Worm (Caenorhabditis elegans): ENCODE measurements around the gene Y59E9AL.8.

Y59E9AL.8 gene

DNA sequence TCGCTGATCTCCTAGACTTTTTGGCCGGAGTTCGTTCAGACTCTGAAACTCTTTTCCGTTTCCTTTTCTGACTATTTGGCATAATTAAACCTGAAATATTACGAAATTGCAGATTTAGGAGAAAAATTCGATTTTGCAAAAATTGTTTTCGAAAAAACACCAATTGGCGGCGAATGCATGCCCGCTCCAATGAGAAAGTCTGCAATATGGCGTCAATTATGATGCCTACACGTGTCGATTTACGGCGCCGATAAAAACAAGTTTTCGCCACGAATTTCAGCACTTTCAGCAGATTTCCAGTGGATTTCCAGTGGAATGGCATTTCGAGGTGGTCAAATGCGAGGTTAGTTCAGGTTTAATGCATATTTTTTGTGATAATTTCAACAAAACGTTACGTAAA, 14.7 kb downstream of the Y59E9AL.8 start, which contains the start of the genes Y59E9AL.36 and nbet-1 (continued):
- no peak for TF ChIP-seq sox-2 (GFP tag; IDR thresholded peaks at IDR 0.05)
- peak; percentile 32 for TF ChIP-seq ceh-48 (tag; optimal IDR thresholded peaks at IDR 0.05)
- no peak for TF ChIP-seq ceh-45 (GFP tag; IDR thresholded peaks at IDR 0.05)
- peak; percentile 54 for TF ChIP-seq nfya-1 (tag; optimal IDR thresholded peaks at IDR 0.05)
- no peak for TF ChIP-seq ceh-19 (GFP tag; optimal IDR thresholded peaks at IDR 0.05)
- no peak for TF ChIP-seq T23F11.4 (GFP tag; optimal IDR thresholded peaks at IDR 0.05)
- TF ChIP-seq hlh-15 (tag; optimal IDR thresholded peaks at IDR 0.05): no peak
- TF ChIP-seq ref-2 (tag; optimal IDR thresholded peaks at IDR 0.05): no peak
- TF ChIP-seq ceh-18 (tag; optimal IDR thresholded peaks at IDR 0.05): peak; percentile 59
- no peak for TF ChIP-seq fkh-6 (tag; optimal IDR thresholded peaks at IDR 0.05)
- TF ChIP-seq ceh-24 (tag; optimal IDR thresholded peaks at IDR 0.05): no peak
- TF ChIP-seq K02D7.2 (tag; optimal IDR thresholded peaks at IDR 0.05): no peak
- TF ChIP-seq che-1 (tag; optimal IDR thresholded peaks at IDR 0.05): peak; percentile 30
- no peak for TF ChIP-seq nhr-11 (tag; optimal IDR thresholded peaks at IDR 0.05)
- no peak for TF ChIP-seq dve-1 (tag; optimal IDR thresholded peaks at IDR 0.05)
- TF ChIP-seq lin-11 (tag; optimal IDR thresholded peaks at IDR 0.05): no peak
- no peak for TF ChIP-seq pqm-1 (tag; optimal IDR thresholded peaks at IDR 0.05)
- no peak for TF ChIP-seq fkh-10 (GFP tag; optimal IDR thresholded peaks at IDR 0.05)
- TF ChIP-seq mec-3 (tag; optimal IDR thresholded peaks at IDR 0.05; ENCODE audit: borderline replicate concordance): no peak
- TF ChIP-seq unc-86 (tag; optimal IDR thresholded peaks at IDR 0.05): no peak
- 0 out of 2 replicates have a peak, but pooled peaks have one; percentile 35 for TF ChIP-seq unc-3 (GFP tag; conservative IDR thresholded peaks at IDR 0.05)
- no peak for TF ChIP-seq unc-3 (tag; optimal IDR thresholded peaks at IDR 0.05)
- peak; percentile 54 for TF ChIP-seq ceh-31 (tag; optimal IDR thresholded peaks at IDR 0.05)
- no peak for TF ChIP-seq K09A11.1 (tag; optimal IDR thresholded peaks at IDR 0.05; ENCODE audit: insufficient read depth)
- TF ChIP-seq ets-4 (tag; optimal IDR thresholded peaks at IDR 0.05): no peak
- no peak for TF ChIP-seq hlh-13 (GFP tag; optimal IDR thresholded peaks at IDR 0.05)
- TF ChIP-seq Y22D7AL.16 (tag; optimal IDR thresholded peaks at IDR 0.05): no peak
- TF ChIP-seq nhr-232 (tag; optimal IDR thresholded peaks at IDR 0.05): no peak
- no peak for TF ChIP-seq tbx-7 (tag; optimal IDR thresholded peaks at IDR 0.05)
- TF ChIP-seq F13H6.1 (tag; optimal IDR thresholded peaks at IDR 0.05): no peak
- TF ChIP-seq syd-9 (tag; optimal IDR thresholded peaks at IDR 0.05): no peak
- no peak for TF ChIP-seq eyg-1 (tag; optimal IDR thresholded peaks at IDR 0.05)
- peak; percentile 55 for TF ChIP-seq unc-55 (GFP tag; optimal IDR thresholded peaks at IDR 0.05)
- peak; percentile 63 for TF ChIP-seq ceh-34 (tag; optimal IDR thresholded peaks at IDR 0.05)
- TF ChIP-seq tbx-2 (tag; optimal IDR thresholded peaks at IDR 0.05): peak; percentile 71
- TF ChIP-seq elt-2 (tag; optimal IDR thresholded peaks at IDR 0.05): peak; percentile 33
- TF ChIP-seq fax-1 (tag; optimal IDR thresholded peaks at IDR 0.05): no peak
- no peak for TF ChIP-seq C38D4.7 (GFP tag; optimal IDR thresholded peaks at IDR 0.05)
- TF ChIP-seq pros-1 (tag; optimal IDR thresholded peaks at IDR 0.05): no peak
- no peak for TF ChIP-seq pax-1 (tag; optimal IDR thresholded peaks at IDR 0.05)
- TF ChIP-seq hlh-8 (tag; optimal IDR thresholded peaks at IDR 0.05): no peak
- TF ChIP-seq C08G9.2 (tag; optimal IDR thresholded peaks at IDR 0.05): no peak
- no peak for TF ChIP-seq ceh-9 (tag; optimal IDR thresholded peaks at IDR 0.05)
- TF ChIP-seq rnt-1 (tag; optimal IDR thresholded peaks at IDR 0.05): no peak
- TF ChIP-seq gmeb-2 (tag; optimal IDR thresholded peaks at IDR 0.05): no peak
- no peak for TF ChIP-seq pag-3 (tag; optimal IDR thresholded peaks at IDR 0.05; ENCODE audit: borderline replicate concordance)
- TF ChIP-seq ama-1 (optimal IDR thresholded peaks at IDR 0.05): no peak
